Fruit fly (Drosophila melanogaster) whole organism, embryonic: ENCODE results near the gene Tcs4.

Source experiments
- Atf-2 ChIP-seq: fragments of 200-800 bp; sonication (Bioruptor generic); optimal IDR thresholded peaks from 2 replicates; lab custom pipeline; 2016; ENCODE audit warnings: missing biosample characterization, missing genetic modification characterization
- Blimp-1 ChIP-seq: fragments of 200-800 bp; sonication (Bioruptor generic); optimal IDR thresholded peaks from 3 replicates; lab custom pipeline; 2018; ENCODE audit warnings: missing biosample characterization, missing genetic modification characterization, mild to moderate bottlenecking, moderate library complexity, missing genetic modification reagents
- CG10543 ChIP-seq: fragments of 200-800 bp; sonication (Bioruptor generic); optimal IDR thresholded peaks from 3 replicates; lab custom pipeline; 2017; ENCODE audit warnings: missing biosample characterization, mild to moderate bottlenecking, missing genetic modification characterization, moderate library complexity
- CG10565 ChIP-seq: fragments of 200-800 bp; sonication (Bioruptor generic); optimal IDR thresholded peaks from 3 replicates; lab custom pipeline; 2016; ENCODE audit warnings: missing biosample characterization, mild to moderate bottlenecking, missing genetic modification characterization
- CG12155 ChIP-seq: fragments of 200-800 bp; sonication (Bioruptor generic); optimal IDR thresholded peaks from 3 replicates; lab custom pipeline; 2016; ENCODE audit warnings: missing biosample characterization, missing genetic modification characterization
- CG12299 ChIP-seq: fragments of 200-800 bp; sonication (Bioruptor generic); optimal IDR thresholded peaks from 2 replicates; lab custom pipeline; 2018; ENCODE audit warnings: missing biosample characterization, mild to moderate bottlenecking, missing genetic modification characterization
- CG15601 ChIP-seq: fragments of 200-800 bp; sonication (Bioruptor generic); optimal IDR thresholded peaks from 3 replicates; lab custom pipeline; 2019; ENCODE audit warnings: missing biosample characterization, mild to moderate bottlenecking, missing genetic modification characterization, moderate library complexity
- CG17359 ChIP-seq: fragments of 200-800 bp; sonication (Bioruptor generic); optimal IDR thresholded peaks from 3 replicates; lab custom pipeline; 2018; ENCODE audit warnings: missing biosample characterization, mild to moderate bottlenecking, missing genetic modification characterization, moderate library complexity
- CG18262 ChIP-seq: fragments of 200-800 bp; optimal IDR thresholded peaks from 3 replicates; lab custom pipeline; 2019; ENCODE audit warnings: missing biosample characterization, mild to moderate bottlenecking, missing genetic modification characterization, moderate library complexity
- CG2116 ChIP-seq: fragments of 200-800 bp; sonication (Bioruptor generic); optimal IDR thresholded peaks from 3 replicates; lab custom pipeline; 2018; ENCODE audit warnings: missing biosample characterization, mild to moderate bottlenecking, missing genetic modification characterization
- CG2199 ChIP-seq: fragments of 200-800 bp; sonication (Bioruptor generic); IDR thresholded peaks from 3 replicates; pipeline ENCODE4 v1.3.6; 2022; ENCODE audit warnings: missing biosample characterization, missing genetic modification characterization
- CG30020 ChIP-seq: fragments of 200-800 bp; optimal IDR thresholded peaks from 2 replicates; lab custom pipeline; 2019; ENCODE audit warnings: missing biosample characterization, mild to moderate bottlenecking, missing genetic modification characterization, moderate library complexity
- CG32772 ChIP-seq: fragments of 200-800 bp; sonication (Bioruptor generic); IDR thresholded peaks from 2 replicates; pipeline ENCODE4 v1.3.6; 2022; ENCODE audit warnings: missing biosample characterization, missing genetic modification characterization
- CG34224 ChIP-seq: fragments of 200-800 bp; sonication (Bioruptor generic); IDR thresholded peaks from 3 replicates; pipeline ENCODE4 v1.3.6; 2022; ENCODE audit warnings: missing biosample characterization, missing genetic modification characterization; ENCODE audit not compliant: partially characterized antibody
- CG4328 ChIP-seq: fragments of 200-800 bp; sonication (Bioruptor generic); optimal IDR thresholded peaks from 3 replicates; lab custom pipeline; 2017; ENCODE audit warnings: missing biosample characterization, missing genetic modification reagents, missing genetic modification characterization
- CG4707 ChIP-seq: fragments of 200-800 bp; sonication (Bioruptor generic); optimal IDR thresholded peaks from 2 replicates; lab custom pipeline; 2018; ENCODE audit warnings: missing biosample characterization, mild to moderate bottlenecking, missing genetic modification characterization, moderate library complexity
- CG6765 ChIP-seq: fragments of 200-800 bp; sonication (Bioruptor generic); optimal IDR thresholded peaks from 3 replicates; lab custom pipeline; 2017; ENCODE audit warnings: missing biosample characterization, mild to moderate bottlenecking, missing genetic modification characterization
- CG7556 ChIP-seq: fragments of 200-800 bp; sonication (Bioruptor generic); optimal IDR thresholded peaks from 2 replicates; lab custom pipeline; 2017; ENCODE audit warnings: missing biosample characterization, mild to moderate bottlenecking, missing genetic modification characterization
- CG7839 ChIP-seq: fragments of 200-800 bp; sonication (Bioruptor generic); optimal IDR thresholded peaks from 3 replicates; lab custom pipeline; 2018; ENCODE audit warnings: missing biosample characterization, mild to moderate bottlenecking, missing genetic modification characterization, moderate library complexity
- CG8089 ChIP-seq: fragments of 200-800 bp; sonication (Bioruptor generic); optimal IDR thresholded peaks from 3 replicates; lab custom pipeline; 2016; ENCODE audit warnings: missing biosample characterization, missing genetic modification characterization
- CoRest ChIP-seq: fragments of 200-800 bp; sonication (Bioruptor generic); optimal IDR thresholded peaks from 3 replicates; lab custom pipeline; 2018; ENCODE audit warnings: missing biosample characterization, mild to moderate bottlenecking, missing genetic modification characterization, moderate library complexity
- Fer3 ChIP-seq: fragments of 200-800 bp; sonication (Bioruptor generic); optimal IDR thresholded peaks from 2 replicates; lab custom pipeline; 2018; ENCODE audit warnings: missing biosample characterization, mild to moderate bottlenecking, missing genetic modification characterization, moderate library complexity
- HHEX ChIP-seq: fragments of 200-800 bp; sonication (Bioruptor generic); optimal IDR thresholded peaks from 3 replicates; lab custom pipeline; 2017; ENCODE audit warnings: missing biosample characterization, mild to moderate bottlenecking, missing genetic modification characterization, missing genetic modification reagents
- HLH4C ChIP-seq: fragments of 200-800 bp; sonication (Bioruptor generic); IDR thresholded peaks from 3 replicates; pipeline ENCODE4 v1.3.6; 2022; ENCODE audit warnings: missing biosample characterization, missing genetic modification characterization; ENCODE audit not compliant: partially characterized antibody
- HLH54F ChIP-seq: fragments of 200-800 bp; sonication (Bioruptor generic); optimal IDR thresholded peaks from 3 replicates; lab custom pipeline; 2016; ENCODE audit warnings: missing biosample characterization, missing genetic modification characterization
- HLHmδ ChIP-seq: fragments of 200-800 bp; sonication (Bioruptor generic); optimal IDR thresholded peaks from 2 replicates; lab custom pipeline; 2018; ENCODE audit warnings: missing biosample characterization, mild to moderate bottlenecking, missing genetic modification characterization, moderate library complexity
- HmgZ ChIP-seq: fragments of 200-800 bp; sonication (Bioruptor generic); optimal IDR thresholded peaks from 2 replicates; lab custom pipeline; 2018; ENCODE audit warnings: missing biosample characterization, mild to moderate bottlenecking, missing genetic modification characterization
- Hr39 ChIP-seq: fragments of >200 bp; optimal IDR thresholded peaks from 2 replicates; lab custom pipeline; 2017
- MBD-R2 ChIP-seq: fragments of 200-800 bp; sonication (Bioruptor generic); IDR thresholded peaks from 2 replicates; pipeline ENCODE4 v1.3.6; 2022; ENCODE audit warnings: missing biosample characterization, missing genetic modification characterization
- Med ChIP-seq: fragments of 200-800 bp; sonication (Bioruptor generic); peaks from one replicate; lab custom pipeline; 2016; ENCODE audit warnings: missing biosample characterization, missing genetic modification characterization, mild to moderate bottlenecking, inconsistent platforms, moderate library complexity
- Mrtf ChIP-seq: fragments of 200-800 bp; sonication (Bioruptor generic); IDR thresholded peaks from 3 replicates; pipeline ENCODE4 v1.3.6; 2022; ENCODE audit warnings: missing biosample characterization, missing genetic modification characterization
- Neu2 ChIP-seq: fragments of 200-800 bp; sonication (Bioruptor generic); optimal IDR thresholded peaks from 3 replicates; lab custom pipeline; 2016; ENCODE audit warnings: missing biosample characterization, missing genetic modification characterization, borderline replicate concordance
- NfI ChIP-seq: fragments of 200-800 bp; sonication (Bioruptor generic); optimal IDR thresholded peaks from 3 replicates; lab custom pipeline; 2018; ENCODE audit warnings: missing biosample characterization, mild to moderate bottlenecking, missing genetic modification characterization, moderate library complexity
- Oaz ChIP-seq: fragments of 200-800 bp; sonication (Bioruptor generic); IDR thresholded peaks from 2 replicates; pipeline ENCODE4 v1.3.6; 2022; ENCODE audit warnings: missing biosample characterization, missing genetic modification characterization
- Pdp1 ChIP-seq, 2 experiments: fragments of 200-800 bp; sonication (Bioruptor generic); optimal IDR thresholded peaks; 3 replicates each; lab custom pipeline; 2016; ENCODE audit warnings: missing biosample characterization in 2 of 2, missing genetic modification characterization in 2 of 2, mild to moderate bottlenecking in 1 of 2, moderate library complexity in 1 of 2
- Sox100B ChIP-seq: fragments of 200-800 bp; sonication (Bioruptor generic); optimal IDR thresholded peaks from 3 replicates; lab custom pipeline; 2018; ENCODE audit warnings: missing biosample characterization, mild to moderate bottlenecking, missing genetic modification characterization
- Sry-β ChIP-seq: fragments of 200-800 bp; sonication (Bioruptor generic); optimal IDR thresholded peaks from 2 replicates; lab custom pipeline; 2018; ENCODE audit warnings: missing biosample characterization, mild to moderate bottlenecking, missing genetic modification characterization, moderate library complexity
- Ssrp ChIP-seq: fragments of 200-800 bp; sonication (Bioruptor generic); optimal IDR thresholded peaks from 2 replicates; lab custom pipeline; 2018; ENCODE audit warnings: missing biosample characterization, mild to moderate bottlenecking, missing genetic modification characterization, moderate library complexity
- az2 ChIP-seq: fragments of 200-800 bp; sonication (Bioruptor generic); optimal IDR thresholded peaks from 3 replicates; lab custom pipeline; 2016; ENCODE audit warnings: missing biosample characterization, missing genetic modification characterization
- dimm ChIP-seq: fragments of 200-800 bp; sonication (Bioruptor generic); IDR thresholded peaks from 2 replicates; pipeline ENCODE4 v1.3.6; 2022; ENCODE audit warnings: missing biosample characterization, missing genetic modification characterization
- emc ChIP-seq: fragments of 200-800 bp; sonication (Bioruptor generic); optimal IDR thresholded peaks from 2 replicates; lab custom pipeline; 2016; ENCODE audit warnings: missing biosample characterization, missing genetic modification characterization
- en ChIP-seq: fragments of 200-800 bp; sonication (Bioruptor generic); optimal IDR thresholded peaks from 2 replicates; lab custom pipeline; 2016; ENCODE audit warnings: missing biosample characterization, missing genetic modification characterization
- fru ChIP-seq: fragments of >200 bp; optimal IDR thresholded peaks from 2 replicates; lab custom pipeline; 2017
- gro ChIP-seq: fragments of 200-800 bp; sonication (Bioruptor generic); optimal IDR thresholded peaks from 2 replicates; lab custom pipeline; 2016; ENCODE audit warnings: missing biosample characterization, missing genetic modification characterization
- nau ChIP-seq: fragments of 200-800 bp; sonication (Bioruptor generic); optimal IDR thresholded peaks from 3 replicates; lab custom pipeline; 2017; ENCODE audit warnings: missing biosample characterization, mild to moderate bottlenecking, missing genetic modification characterization, missing genetic modification reagents
- toy ChIP-seq: fragments of 200-800 bp; sonication (Bioruptor generic); IDR thresholded peaks from 2 replicates; pipeline ENCODE4 v1.3.6; 2022; ENCODE audit warnings: missing biosample characterization, missing genetic modification characterization
- trh ChIP-seq: fragments of 200-800 bp; sonication (Bioruptor generic); optimal IDR thresholded peaks from 2 replicates; lab custom pipeline; 2016; ENCODE audit warnings: missing biosample characterization, missing genetic modification characterization
- twi ChIP-seq: fragments of 200-800 bp; optimal IDR thresholded peaks from 2 replicates; lab custom pipeline; 2019; ENCODE audit warnings: missing biosample characterization, mild to moderate bottlenecking, missing genetic modification characterization, moderate library complexity
- vvl ChIP-seq: fragments of 200-800 bp; sonication (Bioruptor generic); IDR thresholded peaks from 2 replicates; pipeline ENCODE4 v1.3.6; 2022; ENCODE audit warnings: missing biosample characterization, missing genetic modification characterization
- wek ChIP-seq: fragments of 200-800 bp; sonication (Bioruptor generic); optimal IDR thresholded peaks from 3 replicates; lab custom pipeline; 2018; ENCODE audit warnings: missing biosample characterization, mild to moderate bottlenecking, missing genetic modification characterization, moderate library complexity

Tcs4 gene

DNA sequence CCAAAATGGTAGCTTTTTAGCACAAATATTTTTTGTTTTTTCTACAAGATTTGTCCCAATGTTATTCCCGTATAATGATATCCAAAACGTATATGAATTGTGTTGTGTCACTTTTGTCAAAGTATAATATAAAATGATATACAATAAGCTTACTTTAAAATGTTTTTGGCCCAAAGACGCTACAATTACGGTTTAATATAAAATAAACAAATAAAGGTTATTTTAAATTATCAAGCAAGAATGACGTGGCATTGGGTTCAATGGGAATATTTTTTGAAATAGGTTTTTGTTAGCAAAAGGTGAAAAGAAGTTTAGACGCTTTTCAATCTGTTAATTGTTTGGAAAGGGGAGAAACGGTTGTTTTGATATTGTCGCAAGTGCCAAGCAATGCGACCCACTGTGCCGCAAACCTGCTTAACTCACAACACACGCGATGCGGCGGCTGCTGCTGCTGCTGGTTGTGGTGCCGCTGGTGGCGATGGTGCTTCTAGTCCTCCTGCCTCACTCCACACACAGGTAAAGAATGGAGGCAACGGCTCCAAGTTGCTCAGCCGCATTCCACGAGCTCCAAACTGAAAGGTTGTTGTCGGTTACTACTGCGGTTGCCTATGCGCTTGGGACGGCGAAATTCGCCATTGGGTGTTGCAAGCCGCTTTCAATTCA lies 38.2 kb downstream of the Tcs4 start (continued):
- TF ChIP-seq CG2199 (no peak), HLH4C (GFP tag; lab: Robert Waterston, UW) (no peak), CG4328 (GFP tag; lab: Kevin White, UChicago) (peak; percentile 28), NfI (GFP tag; lab: Kevin White, UChicago) (peak; percentile 37), Neu2 (GFP tag; lab: Kevin White, UChicago) (no peak), en (GFP tag; lab: Kevin White, UChicago) (no peak), CG12299 (no peak), vvl (no peak), CG34224 (GFP tag; lab: Robert Waterston, UW) (no peak), MBD-R2 (GFP tag; lab: Robert Waterston, UW) (no peak), CG18262 (tag; lab: Kevin White, UChicago) (peak; percentile 82), CG15601 (tag; lab: Kevin White, UChicago) (no peak), CG32772 (GFP tag; lab: Robert Waterston, UW) (no peak), Med (GFP tag; lab: Kevin White, UChicago) (peak; percentile 64), Fer3 (tag; lab: Kevin White, UChicago) (peak; percentile 44), Blimp-1 (GFP tag; lab: Kevin White, UChicago) (no peak), twi (tag; lab: Kevin White, UChicago) (peak; percentile 23), CG7556 (GFP tag; lab: Kevin White, UChicago) (peak; percentile 85), Mrtf (no peak), CoRest (tag; lab: Kevin White, UChicago) (peak; percentile 76), az2 (GFP tag; lab: Kevin White, UChicago) (peak; percentile 64), CG12155 (GFP tag; lab: Kevin White, UChicago) (peak; percentile 2), HHEX (GFP tag; lab: Kevin White, UChicago) (no peak), nau (no peak), CG4707 (GFP tag; lab: Kevin White, UChicago) (peak; percentile 44), Oaz (GFP tag; lab: Robert Waterston, UW) (no peak), CG7839 (tag; lab: Kevin White, UChicago) (peak; percentile 73), CG10565 (no peak), trh (GFP tag; lab: Kevin White, UChicago) (no peak), HLH54F (GFP tag; lab: Kevin White, UChicago) (peak; percentile 37), dimm (GFP tag; lab: Robert Waterston, UW) (no peak), Sry-β (no peak), gro (GFP tag; lab: Kevin White, UChicago) (no peak), HLHmδ (GFP tag; lab: Kevin White, UChicago) (no peak), Hr39 (lab: Kevin White, UChicago) (no peak), CG6765 (GFP tag; lab: Kevin White, UChicago) (peak; percentile 42), HmgZ (tag; lab: Kevin White, UChicago) (no peak), emc (no peak), CG17359 (tag; lab: Kevin White, UChicago) (peak; percentile 35), Ssrp (tag; lab: Kevin White, UChicago) (peak; percentile 58), wek (GFP tag; lab: Kevin White, UChicago) (no peak), fru (lab: Kevin White, UChicago) (no peak), CG10543 (GFP tag; lab: Kevin White, UChicago) (peak; percentile 24), Atf-2 (no peak), Pdp1 (GFP tag; optimal IDR thresholded peaks at IDR 0.05; lab: Kevin White, UChicago) (peak; percentile 14 to 21), CG30020 (tag; lab: Kevin White, UChicago) (no peak), toy (GFP tag; lab: Robert Waterston, UW) (no peak), Sox100B (GFP tag; lab: Kevin White, UChicago) (no peak), CG2116 (GFP tag; lab: Kevin White, UChicago) (peak; percentile 5), CG8089 (no peak)
